Worm (Caenorhabditis elegans) whole organism, midembryonic: ENCODE data around the gene Y41C4A.18.

ENCODE experiments used
- flt-1 ChIP-seq: fragments of 200-800 bp; sonication (Bioruptor generic); IDR thresholded peaks from 2 replicates; pipeline ENCODE4 v1.3.6; 2022; ENCODE audit warnings: missing genetic modification characterization, missing compliant biosample characterization
- klf-2 ChIP-seq: fragments of 200-800 bp; sonication (Bioruptor generic); conservative IDR thresholded peaks from 2 replicates; pipeline ENCODE4 v1.3.6; 2022; ENCODE audit warnings: missing genetic modification reagents, missing genetic modification characterization, missing compliant biosample characterization
- ref-1 ChIP-seq: fragments of 200-800 bp; sonication (Bioruptor generic); conservative IDR thresholded peaks from 2 replicates; pipeline ENCODE4 v1.3.6; 2022; ENCODE audit warnings: missing genetic modification reagents, missing genetic modification characterization, missing compliant biosample characterization

DNA sequence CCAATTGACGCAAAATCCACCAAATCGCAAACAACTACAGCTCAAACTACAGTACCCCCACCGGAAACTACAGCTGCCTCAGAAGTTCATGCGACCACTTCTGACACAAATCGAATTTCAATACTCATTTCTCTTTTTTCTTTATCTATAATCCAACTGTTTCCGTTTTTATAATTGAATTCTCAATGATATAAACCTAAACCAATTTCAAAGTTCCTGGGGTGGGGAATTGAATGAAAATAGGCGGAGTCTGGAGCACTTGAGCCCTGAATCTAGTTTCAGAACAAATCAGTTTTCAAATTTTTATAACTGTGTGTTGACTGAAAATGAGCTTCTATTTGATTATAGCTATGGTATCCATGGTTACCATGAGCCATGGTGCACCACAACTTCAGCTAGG, 34.1 kb upstream of the Y41C4A.18 start, which contains the start of gene Y41C4A.6:
- no peak for TF ChIP-seq ref-1 (GFP tag; lab: Robert Waterston, UW)
- TF ChIP-seq flt-1 (GFP tag; lab: Robert Waterston, UW) = no peak
- TF ChIP-seq klf-2 = no peak
